Fruit fly (Drosophila melanogaster) whole organism, adult: ENCODE data around the gene CtsK1.

ENCODE experiments used
- CG11617 ChIP-seq: fragments of 200-800 bp; sonication (Bioruptor generic); optimal IDR thresholded peaks from 2 replicates; lab custom pipeline; 2017; ENCODE audit warnings: mild to moderate bottlenecking, missing biosample characterization, missing genetic modification reagents, missing genetic modification characterization
- CG12768 ChIP-seq: fragments of 200-800 bp; sonication (Bioruptor generic); optimal IDR thresholded peaks from 2 replicates; lab custom pipeline; 2017; ENCODE audit warnings: missing biosample characterization, missing genetic modification characterization, mild to moderate bottlenecking, moderate library complexity, missing genetic modification reagents
- CG14711 ChIP-seq: fragments of 200-800 bp; sonication (Bioruptor generic); optimal IDR thresholded peaks from 2 replicates; lab custom pipeline; 2018; ENCODE audit warnings: missing biosample characterization, mild to moderate bottlenecking, missing genetic modification characterization, moderate library complexity
- CG1620 ChIP-seq: fragments of 200-800 bp; sonication (Bioruptor generic); optimal IDR thresholded peaks from 2 replicates; lab custom pipeline; 2016; ENCODE audit warnings: missing biosample characterization, missing genetic modification characterization
- CG33017 ChIP-seq: fragments of 200-800 bp; sonication (Bioruptor generic); optimal IDR thresholded peaks from 2 replicates; lab custom pipeline; 2018; ENCODE audit warnings: missing biosample characterization, mild to moderate bottlenecking, missing genetic modification characterization, moderate library complexity
- CG5204 ChIP-seq: fragments of 200-800 bp; sonication (Bioruptor generic); optimal IDR thresholded peaks from 2 replicates; lab custom pipeline; 2016; ENCODE audit warnings: missing biosample characterization, missing genetic modification characterization
- CG7045 ChIP-seq: fragments of 200-800 bp; sonication (Bioruptor generic); optimal IDR thresholded peaks from 2 replicates; lab custom pipeline; 2017; ENCODE audit warnings: missing biosample characterization, mild to moderate bottlenecking, missing genetic modification characterization
- CG7101 ChIP-seq: fragments of 200-800 bp; sonication (Bioruptor generic); optimal IDR thresholded peaks from 2 replicates; lab custom pipeline; 2018; ENCODE audit warnings: missing biosample characterization, mild to moderate bottlenecking, missing genetic modification characterization, moderate library complexity
- Clk ChIP-seq: fragments of 200-800 bp; sonication (Bioruptor generic); optimal IDR thresholded peaks from 2 replicates; lab custom pipeline; 2017; ENCODE audit warnings: missing biosample characterization, missing genetic modification characterization
- Crg-1 ChIP-seq: fragments of 200-800 bp; sonication (Bioruptor generic); optimal IDR thresholded peaks from 2 replicates; lab custom pipeline; 2016; ENCODE audit warnings: missing biosample characterization, missing genetic modification characterization
- Hr96 ChIP-seq: fragments of 200-800 bp; sonication (Bioruptor generic); optimal IDR thresholded peaks from 2 replicates; lab custom pipeline; 2016; ENCODE audit warnings: missing biosample characterization, missing genetic modification characterization
- Mnt ChIP-seq: fragments of 200-800 bp; sonication (Bioruptor generic); optimal IDR thresholded peaks from 2 replicates; lab custom pipeline; 2016; ENCODE audit warnings: missing biosample characterization, mild to moderate bottlenecking, missing genetic modification characterization
- bab1 ChIP-seq: fragments of 200-800 bp; sonication (Bioruptor generic); optimal IDR thresholded peaks from 3 replicates; lab custom pipeline; 2019; ENCODE audit warnings: missing biosample characterization, mild to moderate bottlenecking, missing genetic modification characterization, moderate library complexity
- cic ChIP-seq: fragments of 200-800 bp; sonication (Bioruptor generic); optimal IDR thresholded peaks from 2 replicates; lab custom pipeline; 2017; ENCODE audit warnings: missing biosample characterization, mild to moderate bottlenecking, missing genetic modification characterization, moderate library complexity
- cnc ChIP-seq, 2 experiments: fragments of >200 bp; optimal IDR thresholded peaks; 2 replicates each; lab custom pipeline; 2017
- kay ChIP-seq: fragments of 200-800 bp; sonication (Bioruptor generic); peaks from one replicate; lab custom pipeline; 2016; ENCODE audit warnings: missing biosample characterization, missing genetic modification characterization, borderline replicate concordance
- ovo ChIP-seq: fragments of 200-800 bp; sonication (Bioruptor generic); optimal IDR thresholded peaks from 2 replicates; lab custom pipeline; 2016; ENCODE audit warnings: missing biosample characterization, missing genetic modification characterization
- pad ChIP-seq: fragments of 200-800 bp; sonication (Bioruptor generic); optimal IDR thresholded peaks from 3 replicates; lab custom pipeline; 2017; ENCODE audit warnings: missing biosample characterization, missing genetic modification characterization, mild to moderate bottlenecking, moderate library complexity, missing genetic modification reagents
- tj ChIP-seq: fragments of 200-800 bp; sonication (Bioruptor generic); optimal IDR thresholded peaks from 3 replicates; lab custom pipeline; 2017; ENCODE audit warnings: missing biosample characterization, mild to moderate bottlenecking, missing genetic modification characterization, moderate library complexity
- toe ChIP-seq: fragments of 200-800 bp; sonication (Bioruptor generic); optimal IDR thresholded peaks from 2 replicates; lab custom pipeline; 2016; ENCODE audit warnings: missing biosample characterization, missing genetic modification characterization

Gene CtsK1

DNA sequence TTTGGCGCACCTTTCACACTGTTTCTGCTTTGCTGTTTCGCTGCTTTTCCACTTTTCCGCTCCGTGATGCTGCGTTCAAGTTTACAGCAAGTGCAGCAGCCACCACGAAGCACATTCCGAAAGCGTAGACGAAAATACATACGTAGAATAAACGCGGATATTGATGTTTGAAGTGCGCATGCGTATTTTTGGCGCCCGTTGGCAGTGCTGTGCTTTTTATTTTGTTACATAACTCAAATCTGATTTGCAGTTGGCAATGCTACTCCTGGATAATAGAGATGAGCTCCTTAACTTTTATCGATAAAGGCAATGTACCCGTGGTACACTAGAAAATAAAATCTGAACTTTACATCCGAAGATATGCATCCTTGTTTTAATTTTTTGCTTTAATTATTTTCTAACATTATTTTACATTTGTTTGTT lies 12.7 kb downstream of the CtsK1 start:
- TF ChIP-seq pad (GFP tag; lab: Kevin White, UChicago) (peak; percentile 4), CG12768 (GFP tag; lab: Kevin White, UChicago) (peak; percentile 66), CG7101 (tag; lab: Kevin White, UChicago) (peak; percentile 23), bab1 (GFP tag; lab: Kevin White, UChicago) (peak; percentile 22), cnc (optimal IDR thresholded peaks at IDR 0.05; lab: Kevin White, UChicago) (no peak), Mnt (GFP tag; lab: Kevin White, UChicago) (peak; percentile 47), cic (GFP tag; lab: Kevin White, UChicago) (peak; percentile 88), tj (GFP tag; lab: Kevin White, UChicago) (no peak), CG11617 (peak; percentile 14), toe (GFP tag; lab: Kevin White, UChicago) (no peak), Crg-1 (GFP tag; lab: Kevin White, UChicago) (no peak), Clk (GFP tag; lab: Kevin White, UChicago) (peak; percentile 16), CG7045 (GFP tag; lab: Kevin White, UChicago) (peak; percentile 17), ovo (GFP tag; lab: Kevin White, UChicago) (peak; percentile 21), kay (GFP tag; lab: Kevin White, UChicago) (no peak), CG1620 (GFP tag; lab: Kevin White, UChicago) (no peak), CG5204 (GFP tag; lab: Kevin White, UChicago) (no peak), CG14711 (tag; lab: Kevin White, UChicago) (peak; percentile 21)

DNA sequence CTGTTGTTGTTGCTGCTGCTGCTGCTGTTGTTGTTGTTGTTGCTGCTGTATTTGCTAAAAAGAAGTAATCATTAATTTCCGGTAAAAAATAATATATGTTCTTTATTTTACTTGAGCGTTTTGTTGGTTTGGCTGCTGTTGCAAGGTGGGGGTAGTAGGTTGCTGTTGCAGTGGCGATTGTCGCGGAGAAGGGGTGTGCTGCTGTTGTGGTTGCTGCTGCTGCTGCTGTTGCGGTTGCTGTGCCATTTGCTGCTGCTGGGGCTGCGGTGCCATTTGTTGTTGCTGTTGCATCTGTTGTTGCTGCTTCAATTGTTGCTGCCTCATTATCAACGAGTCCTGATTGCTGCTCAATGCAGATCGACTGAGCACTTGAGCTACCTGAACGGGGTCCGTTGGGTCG lies 31.7 kb downstream of the CtsK1 start:
- TF ChIP-seq Mnt (GFP tag; lab: Kevin White, UChicago) (no peak), CG1620 (GFP tag; lab: Kevin White, UChicago) (no peak), toe (GFP tag; lab: Kevin White, UChicago) (no peak), kay (GFP tag; lab: Kevin White, UChicago) (no peak), CG7045 (GFP tag; lab: Kevin White, UChicago) (no peak), cnc (optimal IDR thresholded peaks at IDR 0.05; lab: Kevin White, UChicago) (no peak), Crg-1 (GFP tag; lab: Kevin White, UChicago) (no peak), CG5204 (GFP tag; lab: Kevin White, UChicago) (no peak), pad (GFP tag; lab: Kevin White, UChicago) (no peak), CG12768 (GFP tag; lab: Kevin White, UChicago) (no peak), Clk (GFP tag; lab: Kevin White, UChicago) (no peak), tj (GFP tag; lab: Kevin White, UChicago) (no peak), CG7101 (tag; lab: Kevin White, UChicago) (no peak)

DNA sequence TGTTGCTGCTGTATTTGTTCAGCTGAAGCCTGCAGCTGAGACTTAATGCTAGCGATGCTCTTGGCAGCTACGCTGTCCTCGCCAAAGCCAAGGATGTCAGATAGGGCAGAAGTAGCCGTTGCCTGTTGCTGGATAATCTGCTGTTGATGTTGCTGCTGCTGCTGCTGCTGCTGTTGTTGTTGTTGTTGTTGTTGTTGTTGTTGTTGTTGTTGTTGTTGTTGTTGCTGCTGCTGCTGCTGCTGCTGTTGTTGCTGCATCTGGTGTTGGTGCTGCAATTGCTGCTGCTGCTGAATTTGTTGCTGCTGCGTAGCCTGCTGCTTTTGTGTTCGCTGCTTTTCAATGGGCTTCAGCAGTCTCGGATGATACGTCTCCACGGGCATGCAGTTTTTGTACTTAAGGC lies 33.5 kb downstream of the CtsK1 start:
- TF ChIP-seq CG1620 (GFP tag; lab: Kevin White, UChicago) (no peak), Hr96 (no peak), ovo (GFP tag; lab: Kevin White, UChicago) (no peak), cic (GFP tag; lab: Kevin White, UChicago) (no peak), CG7045 (GFP tag; lab: Kevin White, UChicago) (no peak), CG5204 (GFP tag; lab: Kevin White, UChicago) (no peak), toe (GFP tag; lab: Kevin White, UChicago) (no peak), CG33017 (tag; lab: Kevin White, UChicago) (no peak), tj (GFP tag; lab: Kevin White, UChicago) (no peak), Crg-1 (GFP tag; lab: Kevin White, UChicago) (no peak), CG12768 (GFP tag; lab: Kevin White, UChicago) (no peak), Mnt (GFP tag; lab: Kevin White, UChicago) (no peak), CG7101 (tag; lab: Kevin White, UChicago) (no peak)

DNA sequence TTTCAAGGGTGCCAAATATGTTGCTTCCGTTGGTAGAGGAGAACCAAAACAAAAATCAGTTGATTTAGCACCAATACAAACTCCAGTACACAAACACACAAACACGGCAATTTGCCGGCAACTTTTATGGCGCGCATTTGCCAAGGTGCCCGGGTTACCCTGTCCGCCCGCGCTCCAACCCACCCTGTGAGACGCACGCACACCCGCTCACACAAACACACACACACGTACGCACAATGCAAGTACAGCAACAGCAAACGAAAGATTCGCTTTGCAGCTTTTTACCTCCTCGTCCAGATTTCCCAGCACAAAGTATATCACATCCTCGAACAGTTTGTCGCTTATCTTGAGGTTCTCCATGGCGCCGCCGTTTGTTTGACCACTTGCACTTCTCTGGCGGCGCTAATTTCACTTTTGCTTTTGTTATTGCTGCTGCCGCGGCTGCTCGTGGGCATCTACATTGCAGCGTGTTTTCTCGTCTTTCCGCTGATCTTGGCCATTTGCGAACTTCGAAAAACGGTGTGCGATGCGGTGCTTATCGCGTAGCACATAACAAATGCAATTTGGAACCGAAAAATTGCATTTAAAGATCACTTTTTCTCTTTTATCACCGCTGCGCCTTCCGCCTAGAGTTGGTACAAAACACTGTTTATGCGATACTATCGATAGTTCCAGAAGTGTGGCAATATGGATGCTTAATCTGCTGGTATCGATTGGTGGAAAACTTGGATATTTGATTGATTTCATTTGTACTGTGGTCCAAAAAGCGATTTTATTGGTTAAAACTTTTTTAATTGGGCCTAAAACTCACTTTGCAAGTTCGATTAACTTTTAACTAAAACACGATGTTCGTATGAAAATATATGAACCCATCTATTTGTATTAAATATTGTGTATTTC lies 34.7 kb downstream of the CtsK1 start, which contains the start of gene Ptip:
Ptip (minus strand) TSS at position 637 of the 900 bp plus-strand sequence.
- TF ChIP-seq CG14711 (tag; lab: Kevin White, UChicago): peak; percentile 48
- no peak for TF ChIP-seq CG33017 (tag; lab: Kevin White, UChicago)
- TF ChIP-seq CG12768 (GFP tag; lab: Kevin White, UChicago): peak; percentile 20
- peak; percentile 32 for TF ChIP-seq CG7101 (tag; lab: Kevin White, UChicago)
- peak; percentile 27 for TF ChIP-seq tj (GFP tag; lab: Kevin White, UChicago)
- TF ChIP-seq CG7045 (GFP tag; lab: Kevin White, UChicago): no peak
- peak; percentile 72 for TF ChIP-seq Mnt (GFP tag; lab: Kevin White, UChicago)
- TF ChIP-seq Crg-1 (GFP tag; lab: Kevin White, UChicago): peak; percentile 37
- no peak for TF ChIP-seq kay (GFP tag; lab: Kevin White, UChicago)
- peak; percentile 30 for TF ChIP-seq cic (GFP tag; lab: Kevin White, UChicago)
- peak; percentile 12 for TF ChIP-seq CG1620 (GFP tag; lab: Kevin White, UChicago)
- TF ChIP-seq CG11617: no peak
- peak; percentile 52 for TF ChIP-seq bab1 (GFP tag; lab: Kevin White, UChicago)
- TF ChIP-seq CG5204 (GFP tag; lab: Kevin White, UChicago): no peak
- TF ChIP-seq Hr96: no peak
- TF ChIP-seq ovo (GFP tag; lab: Kevin White, UChicago): no peak
